Fruit fly (Drosophila melanogaster) whole organism, prepupa: Measurements from ENCODE around the gene Kul.

Source experiments
- CG3032 ChIP-seq: fragments of 200-800 bp; optimal IDR thresholded peaks from 2 replicates; lab custom pipeline; 2019; ENCODE audit warnings: missing biosample characterization, mild to moderate bottlenecking, missing genetic modification characterization, moderate library complexity
- CG6854 ChIP-seq: fragments of 200-800 bp; sonication (Bioruptor generic); optimal IDR thresholded peaks from 2 replicates; lab custom pipeline; 2017; ENCODE audit warnings: missing biosample characterization, mild to moderate bottlenecking, missing genetic modification characterization
- Eip78C ChIP-seq: fragments of 200-800 bp; sonication (Bioruptor generic); peaks from one replicate; lab custom pipeline; 2016; ENCODE audit warnings: missing biosample characterization, missing genetic modification characterization
- Eip93F ChIP-seq: fragments of 200-800 bp; sonication (Bioruptor generic); optimal IDR thresholded peaks from 2 replicates; lab custom pipeline; 2016; ENCODE audit warnings: missing biosample characterization, mild to moderate bottlenecking, missing genetic modification characterization
- Ets21C ChIP-seq: fragments of 200-800 bp; sonication (Bioruptor generic); optimal IDR thresholded peaks from 3 replicates; lab custom pipeline; 2016; ENCODE audit warnings: missing biosample characterization, missing genetic modification characterization
- Hr4 ChIP-seq: fragments of 200-800 bp; sonication (Bioruptor generic); optimal IDR thresholded peaks from 3 replicates; lab custom pipeline; 2016; ENCODE audit warnings: missing biosample characterization, missing genetic modification characterization
- Sox102F ChIP-seq: fragments of 200-800 bp; sonication (Bioruptor generic); optimal IDR thresholded peaks from 2 replicates; lab custom pipeline; 2016; ENCODE audit warnings: missing biosample characterization, mild to moderate bottlenecking, missing genetic modification characterization
- Sox15 ChIP-seq: fragments of 200-800 bp; sonication (Bioruptor generic); optimal IDR thresholded peaks from 3 replicates; lab custom pipeline; 2016; ENCODE audit warnings: missing biosample characterization, missing genetic modification characterization
- achi ChIP-seq: fragments of 200-800 bp; sonication (Bioruptor generic); optimal IDR thresholded peaks from 3 replicates; lab custom pipeline; 2016; ENCODE audit warnings: missing biosample characterization, missing genetic modification characterization
- acj6 ChIP-seq: fragments of 200-800 bp; sonication (Bioruptor generic); optimal IDR thresholded peaks from 3 replicates; lab custom pipeline; 2016; ENCODE audit warnings: missing biosample characterization, missing genetic modification characterization
- pdm3 ChIP-seq: fragments of 200-800 bp; sonication (Bioruptor generic); optimal IDR thresholded peaks from 3 replicates; lab custom pipeline; 2016; ENCODE audit warnings: missing biosample characterization, missing genetic modification characterization
- spab ChIP-seq: fragments of 200-800 bp; sonication (Bioruptor generic); optimal IDR thresholded peaks from 2 replicates; lab custom pipeline; 2017; ENCODE audit warnings: missing biosample characterization, mild to moderate bottlenecking, missing genetic modification characterization, missing genetic modification reagents
- svp ChIP-seq: fragments of 200-800 bp; sonication (Bioruptor generic); peaks from one replicate; lab custom pipeline; 2016; ENCODE audit warnings: missing biosample characterization, missing genetic modification characterization
- vri ChIP-seq: fragments of 200-800 bp; sonication (Bioruptor generic); optimal IDR thresholded peaks from 3 replicates; lab custom pipeline; 2016; ENCODE audit warnings: missing biosample characterization, mild to moderate bottlenecking, missing genetic modification characterization

dm6 chr3R:29714314-29714713 is 11.3 kb upstream of the Kul start, which contains the start of gene Obp99d:
- no peak for TF ChIP-seq Hr4
- no peak for TF ChIP-seq achi (GFP tag; lab: Kevin White, UChicago)
- TF ChIP-seq pdm3 = no peak
- no peak for TF ChIP-seq Eip93F (GFP tag; lab: Kevin White, UChicago)
- TF ChIP-seq spab (GFP tag; lab: Kevin White, UChicago) = no peak
- TF ChIP-seq svp (GFP tag; lab: Kevin White, UChicago) = no peak
- no peak for TF ChIP-seq Ets21C (GFP tag; lab: Kevin White, UChicago)
- TF ChIP-seq CG6854 (GFP tag; lab: Kevin White, UChicago) = no peak
- TF ChIP-seq vri = no peak
- no peak for TF ChIP-seq Sox102F (GFP tag; lab: Kevin White, UChicago)
- no peak for TF ChIP-seq Eip78C (GFP tag; lab: Kevin White, UChicago)
- no peak for TF ChIP-seq Sox15
- no peak for TF ChIP-seq CG3032 (tag; lab: Kevin White, UChicago)
- TF ChIP-seq acj6 (GFP tag; lab: Kevin White, UChicago) = no peak
